Fruit fly (Drosophila melanogaster): ENCODE measurements around the gene CG12288.

The CG12288 gene

dm6 chr2L:16852318-16852932 lies 49.6 kb downstream of the CG12288 start, which contains the start of gene CG31810 (continued):
- peak; percentile 3 for TF ChIP-seq pita (GFP tag; optimal IDR thresholded peaks at IDR 0.05)
- no peak for TF ChIP-seq fd96Cb (tag; optimal IDR thresholded peaks at IDR 0.05)
- TF ChIP-seq Camta (GFP tag; optimal IDR thresholded peaks at IDR 0.05): no peak
- TF ChIP-seq D (optimal IDR thresholded peaks at IDR 0.05): no peak
- TF ChIP-seq D (GFP tag; optimal IDR thresholded peaks at IDR 0.05): no peak
- no peak for TF ChIP-seq CHES-1-like (GFP tag; optimal IDR thresholded peaks at IDR 0.05)
- no peak for TF ChIP-seq Adf1 (GFP tag; IDR thresholded peaks at IDR 0.05)
- no peak for TF ChIP-seq CG1603 (tag; optimal IDR thresholded peaks at IDR 0.05)
- TF ChIP-seq CG16813 (GFP tag; IDR thresholded peaks at IDR 0.05; ENCODE audit: partially characterized antibody): no peak
- TF ChIP-seq psq (GFP tag; optimal IDR thresholded peaks at IDR 0.05): no peak
- TF ChIP-seq ken (GFP tag; IDR thresholded peaks at IDR 0.05): no peak
- no peak for TF ChIP-seq Spps (tag; optimal IDR thresholded peaks at IDR 0.05)
- no peak for TF ChIP-seq cas (GFP tag; IDR thresholded peaks at IDR 0.05)
- TF ChIP-seq lilli (GFP tag; optimal IDR thresholded peaks at IDR 0.05): no peak
- no peak for TF ChIP-seq salm (tag; optimal IDR thresholded peaks at IDR 0.05)
- peak; percentile 23 for TF ChIP-seq CG15269 (tag; optimal IDR thresholded peaks at IDR 0.05)
- TF ChIP-seq Sin3A (optimal IDR thresholded peaks at IDR 0.05): no peak
- TF ChIP-seq CG14014 (GFP tag; IDR thresholded peaks at IDR 0.05): no peak
- no peak for TF ChIP-seq Max (GFP tag; optimal IDR thresholded peaks at IDR 0.05)
- no peak for TF ChIP-seq Bteb2 (GFP tag; optimal IDR thresholded peaks at IDR 0.05)
- TF ChIP-seq Sry-δ (GFP tag; optimal IDR thresholded peaks at IDR 0.05): no peak
- TF ChIP-seq CG31441 (GFP tag; IDR thresholded peaks at IDR 0.05): peak; percentile 32; the same call in 1 of the 2 replicates
- no peak for TF ChIP-seq Hand (GFP tag; optimal IDR thresholded peaks at IDR 0.05)
- TF ChIP-seq CG10321 (GFP tag; IDR thresholded peaks at IDR 0.05): no peak
- TF ChIP-seq CG6854 (GFP tag; optimal IDR thresholded peaks at IDR 0.05): no peak
- TF ChIP-seq D19A (tag; optimal IDR thresholded peaks at IDR 0.05): peak; percentile 16
- TF ChIP-seq CG17359 (tag; optimal IDR thresholded peaks at IDR 0.05): peak; percentile 42
- no peak for TF ChIP-seq Antp (GFP tag; optimal IDR thresholded peaks at IDR 0.05)
- TF ChIP-seq unpg (GFP tag; optimal IDR thresholded peaks at IDR 0.05): peak; percentile 35
- TF ChIP-seq Myb (GFP tag; optimal IDR thresholded peaks at IDR 0.05): no peak
- TF ChIP-seq Ravus (GFP tag; IDR thresholded peaks at IDR 0.05): no peak
- TF ChIP-seq yki (optimal IDR thresholded peaks at IDR 0.05): no peak
- no peak for TF ChIP-seq CG30403 (GFP tag; optimal IDR thresholded peaks at IDR 0.05)
- no peak for TF ChIP-seq pho (GFP tag; optimal IDR thresholded peaks at IDR 0.05)
- TF ChIP-seq wek (GFP tag; optimal IDR thresholded peaks at IDR 0.05): no peak
- no peak for TF ChIP-seq BtbVII (GFP tag; optimal IDR thresholded peaks at IDR 0.05)
- peak; percentile 76 for TF ChIP-seq CG3163 (GFP tag; optimal IDR thresholded peaks at IDR 0.05)
- no peak for TF ChIP-seq her (GFP tag; optimal IDR thresholded peaks at IDR 0.05)
- no peak for TF ChIP-seq CG6254 (GFP tag; optimal IDR thresholded peaks at IDR 0.05)
- no peak for TF ChIP-seq CG2116 (GFP tag; optimal IDR thresholded peaks at IDR 0.05)
- TF ChIP-seq CG7839 (tag; optimal IDR thresholded peaks at IDR 0.05): peak; percentile 15
- peak; percentile 19 for TF ChIP-seq Hmr (GFP tag; optimal IDR thresholded peaks at IDR 0.05)
- TF ChIP-seq CG2199 (GFP tag; IDR thresholded peaks at IDR 0.05): peak; percentile 7; the same call in 1 of the 3 replicates
- no peak for TF ChIP-seq nerfin-2 (GFP tag; IDR thresholded peaks at IDR 0.05; ENCODE audit: partially characterized antibody)
- TF ChIP-seq bigmax (GFP tag; optimal IDR thresholded peaks at IDR 0.05): no peak
- TF ChIP-seq CG10209 (GFP tag; optimal IDR thresholded peaks at IDR 0.05): no peak
- TF ChIP-seq scrt (GFP tag; optimal IDR thresholded peaks at IDR 0.05): no peak
- no peak for TF ChIP-seq HLH3B (GFP tag; IDR thresholded peaks at IDR 0.05)
- TF ChIP-seq CG3847 (GFP tag; IDR thresholded peaks at IDR 0.05): no peak

Data from whole organism, embryonic.